Worm (Caenorhabditis elegans): ENCODE results near the gene C28H8.5.

DNA sequence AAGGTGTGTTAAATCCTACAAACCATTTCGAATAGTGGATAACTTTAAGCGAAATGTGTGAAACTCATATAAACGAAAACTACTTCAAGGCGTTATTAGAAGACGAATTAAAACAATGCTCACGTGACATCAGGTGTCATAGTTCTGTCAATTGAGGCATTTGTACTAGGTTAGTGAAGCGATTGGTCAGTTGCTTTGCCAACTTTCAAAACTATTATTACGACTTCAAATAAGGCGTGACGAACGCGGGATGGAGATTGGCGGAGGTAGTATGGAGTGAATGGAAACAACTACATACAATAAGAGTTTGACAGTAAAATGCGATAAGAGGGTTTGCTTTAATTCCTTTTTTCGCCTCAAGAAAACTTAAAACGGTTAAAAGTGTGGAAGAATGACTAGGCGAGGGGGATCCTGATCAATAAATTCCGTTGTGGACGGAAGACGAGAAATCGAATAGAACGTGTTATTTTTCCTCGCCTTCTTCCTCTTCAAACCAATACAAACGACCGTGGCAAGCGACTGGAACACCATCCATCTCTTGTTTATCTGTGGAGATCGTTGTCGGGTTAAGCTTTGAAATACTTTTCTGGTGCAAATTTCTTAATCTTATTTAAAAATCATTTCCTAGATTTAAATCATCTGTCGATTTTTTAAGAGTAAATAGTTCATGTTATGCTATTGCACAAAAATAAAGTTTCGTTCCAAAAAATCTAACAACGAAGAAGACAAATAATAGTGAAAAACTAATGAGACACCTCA is 43.1 kb upstream of the C28H8.5 start:
- TF ChIP-seq C04F5.9 (tag; optimal IDR thresholded peaks at IDR 0.05) (no peak), mdl-1 (tag; optimal IDR thresholded peaks at IDR 0.05) (no peak), nhr-237 (tag; optimal IDR thresholded peaks at IDR 0.05) (no peak), unc-130 (tag; optimal IDR thresholded peaks at IDR 0.05) (no peak)

Data from whole organism, L1 larva.